Worm (Caenorhabditis elegans) whole organism, early embryonic: ENCODE measurements around the gene pho-14.
"Not testable (repeated sequence)": the region's sequence is repeated elsewhere in the genome, so short reads cannot be mapped to it uniquely, and the experiment has no call there.

Experiments
- B0310.2 ChIP-seq: sonication (generic microtip); optimal IDR thresholded peaks from 2 replicates; lab custom pipeline; 2016; ENCODE audit warnings: mild to moderate bottlenecking, missing genetic modification characterization, missing compliant biosample characterization
- F13C5.2 ChIP-seq: sonication (generic microtip); optimal IDR thresholded peaks from 2 replicates; lab custom pipeline; 2017; ENCODE audit warnings: mild to moderate bottlenecking, missing genetic modification characterization, inconsistent platforms, missing compliant biosample characterization
- aly-1 ChIP-seq: sonication (generic microtip); optimal IDR thresholded peaks from 2 replicates; lab custom pipeline; 2016; ENCODE audit warnings: missing genetic modification characterization, missing compliant biosample characterization
- ama-1 ChIP-seq: fragments of 150-350 bp; optimal IDR thresholded peaks from 2 replicates; lab custom pipeline; 2014
- ceh-13 ChIP-seq: fragments of 200-800 bp; sonication (Bioruptor generic); optimal IDR thresholded peaks from 2 replicates; lab custom pipeline; 2018; ENCODE audit warnings: mild to moderate bottlenecking, missing genetic modification characterization, missing compliant biosample characterization
- ceh-36 ChIP-seq: sonication (generic microtip); optimal IDR thresholded peaks from 2 replicates; lab custom pipeline; 2016; ENCODE audit warnings: missing genetic modification characterization, inconsistent platforms, missing compliant biosample characterization
- ets-7 ChIP-seq: sonication (generic microtip); optimal IDR thresholded peaks from 2 replicates; lab custom pipeline; 2016; ENCODE audit warnings: missing genotype, missing genetic modification characterization, missing compliant biosample characterization
- flt-1 ChIP-seq: fragments of 200-800 bp; sonication (Bioruptor generic); IDR thresholded peaks from 2 replicates; pipeline ENCODE4 v1.3.6; 2022; ENCODE audit warnings: missing genetic modification characterization, missing compliant biosample characterization
- hmbx-1 ChIP-seq: sonication (generic microtip); optimal IDR thresholded peaks from 2 replicates; lab custom pipeline; 2016; ENCODE audit warnings: mild to moderate bottlenecking, missing genetic modification characterization, missing compliant biosample characterization
- hmg-4 ChIP-seq: fragments of 200-800 bp; sonication (Bioruptor generic); optimal IDR thresholded peaks from 2 replicates; lab custom pipeline; 2018; ENCODE audit warnings: mild to moderate bottlenecking, missing genetic modification characterization, missing compliant biosample characterization
- hnd-1 ChIP-seq: sonication (generic microtip); optimal IDR thresholded peaks from 2 replicates; lab custom pipeline; 2016; ENCODE audit warnings: missing genetic modification characterization, missing compliant biosample characterization
- pes-1 ChIP-seq: fragments of 200-800 bp; sonication (Bioruptor generic); IDR thresholded peaks from 2 replicates; pipeline ENCODE4 v1.3.6; 2022; ENCODE audit warnings: missing genetic modification reagents, missing genetic modification characterization, missing compliant biosample characterization
- scrt-1 ChIP-seq: fragments of 200-800 bp; sonication (Bioruptor generic); IDR thresholded peaks from 2 replicates; pipeline ENCODE4 v1.3.6; 2022; ENCODE audit warnings: missing genetic modification characterization, missing compliant biosample characterization
- sea-1 ChIP-seq: fragments of 200-800 bp; sonication (Bioruptor generic); conservative IDR thresholded peaks from 2 replicates; pipeline ENCODE4 v1.3.6; 2022; ENCODE audit warnings: missing genetic modification characterization, missing compliant biosample characterization
- tbx-11 ChIP-seq: fragments of 200-800 bp; sonication (Bioruptor generic); IDR thresholded peaks from 2 replicates; pipeline ENCODE4 v1.3.6; 2022; ENCODE audit warnings: missing genetic modification characterization, missing compliant biosample characterization
- tbx-37 ChIP-seq: fragments of 200-800 bp; sonication (Bioruptor generic); conservative IDR thresholded peaks from 2 replicates; pipeline ENCODE4 v1.3.6; 2022; ENCODE audit warnings: missing genetic modification reagents, missing genetic modification characterization, missing compliant biosample characterization
- tra-4 ChIP-seq: sonication (generic microtip); optimal IDR thresholded peaks from 2 replicates; lab custom pipeline; 2017; ENCODE audit warnings: missing genetic modification characterization, missing compliant biosample characterization

pho-14 gene

ce11 chrII:1070875-1071274 lies 29.7 kb downstream of the pho-14 start, which contains the start of gene K02E7.12:
Gene K02E7.12 (plus strand): TSS chrII:1071175.
- TF ChIP-seq tbx-11 (GFP tag; lab: Robert Waterston, UW) (no peak), ceh-36 (tag; lab: Kevin White, UChicago) (no peak), hmbx-1 (tag; lab: Kevin White, UChicago) (no peak)

- TF ChIP-seq pes-1 (no peak), hmbx-1 (tag; lab: Kevin White, UChicago) (no peak), hnd-1 (no peak), B0310.2 (no peak), sea-1 (GFP tag; lab: Robert Waterston, UW) (no peak), ama-1 (lab: Kevin White, UChicago) (no peak), F13C5.2 (tag; lab: Kevin White, UChicago) (no peak), ets-7 (tag; lab: Kevin White, UChicago) (no peak), hmg-4 (GFP tag; lab: Kevin White, UChicago) (no peak), scrt-1 (GFP tag; lab: Robert Waterston, UW) (no peak), ceh-13 (no peak), tra-4 (tag; lab: Kevin White, UChicago) (no peak), tbx-11 (GFP tag; lab: Robert Waterston, UW) (no peak), ceh-36 (tag; lab: Kevin White, UChicago) (no peak), flt-1 (no peak), aly-1 (no peak), tbx-37 (GFP tag; lab: Robert Waterston, UW) (no peak)
Measured at ce11 chrII:1066907-1067306, 33.7 kb downstream of the pho-14 start, which contains the start of gene K02E7.10. Gene K02E7.10 (minus strand): TSS chrII:1067007.

ce11 chrII:1063926-1064325 lies 36.7 kb downstream of the pho-14 start:
- TF ChIP-seq pes-1 = no peak
- TF ChIP-seq tbx-11 (GFP tag; lab: Robert Waterston, UW) = no peak
- TF ChIP-seq scrt-1 (GFP tag; lab: Robert Waterston, UW) = no peak
- no peak for TF ChIP-seq ets-7 (tag; lab: Kevin White, UChicago)
- TF ChIP-seq B0310.2 = no peak
- no peak for TF ChIP-seq hmbx-1 (tag; lab: Kevin White, UChicago)
- TF ChIP-seq tbx-37 (GFP tag; lab: Robert Waterston, UW) = no peak
- TF ChIP-seq ceh-36 (tag; lab: Kevin White, UChicago) = no peak
- TF ChIP-seq ceh-13 = no peak
- no peak for TF ChIP-seq F13C5.2 (tag; lab: Kevin White, UChicago)

- not testable (repeated sequence) for TF ChIP-seq pes-1; hmg-4 (GFP tag; lab: Kevin White, UChicago); ceh-36 (tag; lab: Kevin White, UChicago)
Measured at ce11 chrII:1060702-1061101, 39.9 kb downstream of the pho-14 start, which contains the start of gene btb-10. Gene btb-10 (minus strand): TSS chrII:1060802.

ce11 chrII:1056844-1057243 lies 43.8 kb downstream of the pho-14 start:
- TF ChIP-seq hmg-4 (GFP tag; lab: Kevin White, UChicago) (no peak), sea-1 (GFP tag; lab: Robert Waterston, UW) (no peak), flt-1 (no peak), hnd-1 (no peak), B0310.2 (no peak), tra-4 (tag; lab: Kevin White, UChicago) (no peak), ceh-13 (no peak)

ce11 chrII:1054724-1055123 lies 45.9 kb downstream of the pho-14 start, which contains the start of gene K02E7.7:
Gene K02E7.7 (plus strand): TSS chrII:1055024.
- not testable (repeated sequence) for TF ChIP-seq flt-1; ama-1 (lab: Kevin White, UChicago); scrt-1 (GFP tag; lab: Robert Waterston, UW)

- TF ChIP-seq hnd-1 (no peak), hmbx-1 (tag; lab: Kevin White, UChicago) (no peak), tra-4 (tag; lab: Kevin White, UChicago) (no peak), tbx-11 (GFP tag; lab: Robert Waterston, UW) (no peak), hmg-4 (GFP tag; lab: Kevin White, UChicago) (no peak), B0310.2 (no peak), aly-1 (no peak), scrt-1 (GFP tag; lab: Robert Waterston, UW) (no peak), ama-1 (lab: Kevin White, UChicago) (no peak), ets-7 (tag; lab: Kevin White, UChicago) (no peak), flt-1 (no peak), ceh-36 (tag; lab: Kevin White, UChicago) (no peak), pes-1 (no peak), ceh-13 (no peak), F13C5.2 (tag; lab: Kevin White, UChicago) (no peak), sea-1 (GFP tag; lab: Robert Waterston, UW) (no peak), tbx-37 (GFP tag; lab: Robert Waterston, UW) (no peak)
Measured at ce11 chrII:1049849-1050248, 50.8 kb downstream of the pho-14 start, which contains the start of gene fbxb-40. Gene fbxb-40 (minus strand): TSS chrII:1049949.
